Fruit fly (Drosophila melanogaster): ENCODE results near the gene Brd8.

Gene Brd8

dm6 chr3R:29204612-29205480 is 18.4 kb upstream of the Brd8 start (continued):
- TF ChIP-seq Atf6 (GFP tag; IDR thresholded peaks at IDR 0.05) (no peak), CG11398 (GFP tag; optimal IDR thresholded peaks at IDR 0.05) (peak; percentile 75), luna (GFP tag; optimal IDR thresholded peaks at IDR 0.05) (no peak), Ravus (GFP tag; IDR thresholded peaks at IDR 0.05) (no peak), BtbVII (GFP tag; optimal IDR thresholded peaks at IDR 0.05) (peak; percentile 11), Fer3 (tag; optimal IDR thresholded peaks at IDR 0.05) (peak; percentile 46), CG17328 (GFP tag; IDR thresholded peaks at IDR 0.05) (peak; percentile 77), CG8388 (GFP tag; optimal IDR thresholded peaks at IDR 0.05) (peak; percentile 79), Atf-2 (GFP tag; optimal IDR thresholded peaks at IDR 0.05) (peak; percentile 61), bigmax (GFP tag; optimal IDR thresholded peaks at IDR 0.05) (no peak), CG2199 (GFP tag; IDR thresholded peaks at IDR 0.05) (peak; percentile 76; the same call in 2 of the 3 replicates), trh (GFP tag; optimal IDR thresholded peaks at IDR 0.05) (no peak), CG12236 (GFP tag; optimal IDR thresholded peaks at IDR 0.05) (peak; percentile 64), Dip2 (GFP tag; IDR thresholded peaks at IDR 0.05) (no peak), Ets97D (GFP tag; optimal IDR thresholded peaks at IDR 0.05) (peak; percentile 27), CG18476 (GFP tag; optimal IDR thresholded peaks at IDR 0.05) (peak; percentile 60), scrt (GFP tag; optimal IDR thresholded peaks at IDR 0.05) (peak; percentile 35), C15 (GFP tag; IDR thresholded peaks at IDR 0.05) (no peak), CG9215 (GFP tag; IDR thresholded peaks at IDR 0.05) (peak; percentile 9; the same call in 1 of the 2 replicates), CG10366 (GFP tag; IDR thresholded peaks at IDR 0.05) (peak; percentile 76), CG11723 (GFP tag; optimal IDR thresholded peaks at IDR 0.05) (peak; percentile 78), ttk (GFP tag; IDR thresholded peaks at IDR 0.05) (peak; percentile 77), lilli (GFP tag; optimal IDR thresholded peaks at IDR 0.05) (peak; percentile 55), ERR (GFP tag; optimal IDR thresholded peaks at IDR 0.05) (peak; percentile 25), cad (GFP tag; optimal IDR thresholded peaks at IDR 0.05) (no peak), CG14667 (GFP tag; IDR thresholded peaks at IDR 0.05) (peak; percentile 54), NK7.1 (GFP tag; optimal IDR thresholded peaks at IDR 0.05) (no peak), usp (GFP tag; optimal IDR thresholded peaks at IDR 0.05) (no peak), CG6272 (GFP tag; IDR thresholded peaks at IDR 0.05) (peak; percentile 66), twi (tag; optimal IDR thresholded peaks at IDR 0.05) (peak; percentile 40), crc (GFP tag; optimal IDR thresholded peaks at IDR 0.05) (peak; percentile 27), Scr (GFP tag; IDR thresholded peaks at IDR 0.05; ENCODE audit: partially characterized antibody) (no peak), eve (GFP tag; optimal IDR thresholded peaks at IDR 0.05) (peak in 1 of 2 experiments; percentile 94), crol (GFP tag; IDR thresholded peaks at IDR 0.05) (peak; percentile 40; the same call in 1 of the 2 replicates), Hmx (GFP tag; optimal IDR thresholded peaks at IDR 0.05) (no peak), CG10565 (GFP tag; optimal IDR thresholded peaks at IDR 0.05) (peak; percentile 24), Camta (GFP tag; optimal IDR thresholded peaks at IDR 0.05) (peak; percentile 69), CG16813 (GFP tag; IDR thresholded peaks at IDR 0.05; ENCODE audit: partially characterized antibody) (no peak), CG7556 (GFP tag; optimal IDR thresholded peaks at IDR 0.05) (peak; percentile 72), CG14710 (tag; optimal IDR thresholded peaks at IDR 0.05) (peak; percentile 80), zen2 (GFP tag; IDR thresholded peaks at IDR 0.05; ENCODE audit: partially characterized antibody) (no peak), chif (GFP tag; optimal IDR thresholded peaks at IDR 0.05) (peak; percentile 52 to 76), CG10321 (GFP tag; IDR thresholded peaks at IDR 0.05) (no peak), CG6683 (GFP tag; optimal IDR thresholded peaks at IDR 0.05) (peak; percentile 23), nom (GFP tag; optimal IDR thresholded peaks at IDR 0.05) (peak; percentile 20), CG8359 (GFP tag; optimal IDR thresholded peaks at IDR 0.05; ENCODE audit: borderline replicate concordance) (peak; percentile 45), ranshi (GFP tag; IDR thresholded peaks at IDR 0.05) (peak; percentile 72; the same call in 1 of the 2 replicates), Fer1 (GFP tag; optimal IDR thresholded peaks at IDR 0.05) (peak; percentile 65), Neu2 (GFP tag; optimal IDR thresholded peaks at IDR 0.05; ENCODE audit: borderline replicate concordance) (no peak)
